Fruit fly (Drosophila melanogaster) whole organism, prepupa: ENCODE data around the gene Ctl1.

ENCODE experiments used
- Blimp-1 ChIP-seq: fragments of 200-800 bp; sonication (Bioruptor generic); optimal IDR thresholded peaks from 3 replicates; lab custom pipeline; 2017; ENCODE audit warnings: missing biosample characterization, missing genetic modification characterization, mild to moderate bottlenecking, moderate library complexity, missing genetic modification reagents
- CG10631 ChIP-seq: fragments of 200-800 bp; sonication (Bioruptor generic); optimal IDR thresholded peaks from 2 replicates; lab custom pipeline; 2016; ENCODE audit warnings: missing biosample characterization, missing genetic modification characterization
- CG10669 ChIP-seq: fragments of 200-800 bp; sonication (Bioruptor generic); optimal IDR thresholded peaks from 3 replicates; lab custom pipeline; 2018; ENCODE audit warnings: missing biosample characterization, mild to moderate bottlenecking, missing genetic modification characterization, moderate library complexity
- CG11294 ChIP-seq: fragments of 200-800 bp; sonication (Bioruptor generic); IDR thresholded peaks from 2 replicates; pipeline ENCODE4 v1.3.6; 2022; ENCODE audit warnings: missing biosample characterization, missing genetic modification characterization
- CG11762 ChIP-seq: fragments of 200-800 bp; sonication (Bioruptor generic); optimal IDR thresholded peaks from 3 replicates; lab custom pipeline; 2016; ENCODE audit warnings: missing biosample characterization, missing genetic modification characterization; ENCODE audit not compliant: insufficient read depth
- CG15336 ChIP-seq: fragments of 200-800 bp; sonication (Bioruptor generic); IDR thresholded peaks from 2 replicates; pipeline ENCODE4 v1.3.6; 2022; ENCODE audit warnings: missing biosample characterization, missing genetic modification characterization
- CG1621 ChIP-seq: fragments of 200-800 bp; sonication (Bioruptor generic); optimal IDR thresholded peaks from 3 replicates; lab custom pipeline; 2018; ENCODE audit warnings: missing biosample characterization, mild to moderate bottlenecking, missing genetic modification characterization
- CG16779 ChIP-seq: fragments of 200-800 bp; sonication (Bioruptor generic); optimal IDR thresholded peaks from 3 replicates; lab custom pipeline; 2017; ENCODE audit warnings: missing biosample characterization, mild to moderate bottlenecking, missing genetic modification characterization
- CG3032 ChIP-seq: fragments of 200-800 bp; optimal IDR thresholded peaks from 2 replicates; lab custom pipeline; 2019; ENCODE audit warnings: missing biosample characterization, mild to moderate bottlenecking, missing genetic modification characterization, moderate library complexity
- CG31627 ChIP-seq: fragments of 200-800 bp; sonication (Bioruptor generic); optimal IDR thresholded peaks from 3 replicates; lab custom pipeline; 2016; ENCODE audit warnings: missing biosample characterization, missing genetic modification characterization
- CG34406 ChIP-seq: fragments of 200-800 bp; sonication (Bioruptor generic); optimal IDR thresholded peaks from 3 replicates; lab custom pipeline; 2016; ENCODE audit warnings: missing biosample characterization, missing genetic modification characterization
- CG3919 ChIP-seq: fragments of 200-800 bp; sonication (Bioruptor generic); optimal IDR thresholded peaks from 3 replicates; lab custom pipeline; 2016; ENCODE audit warnings: missing biosample characterization, missing genetic modification characterization
- CG4318 ChIP-seq: fragments of 200-800 bp; sonication (Bioruptor generic); optimal IDR thresholded peaks from 3 replicates; lab custom pipeline; 2017; ENCODE audit warnings: missing biosample characterization, mild to moderate bottlenecking, missing genetic modification characterization
- CG6276 ChIP-seq: fragments of 200-800 bp; sonication (Bioruptor generic); optimal IDR thresholded peaks from 2 replicates; lab custom pipeline; 2017; ENCODE audit warnings: missing biosample characterization, mild to moderate bottlenecking, missing genetic modification characterization
- CG6808 ChIP-seq: fragments of 200-800 bp; sonication (Bioruptor generic); optimal IDR thresholded peaks from 3 replicates; lab custom pipeline; 2017; ENCODE audit warnings: missing biosample characterization, missing genetic modification characterization, mild to moderate bottlenecking, moderate library complexity, missing genetic modification reagents
- CG6854 ChIP-seq: fragments of 200-800 bp; sonication (Bioruptor generic); optimal IDR thresholded peaks from 2 replicates; lab custom pipeline; 2017; ENCODE audit warnings: missing biosample characterization, mild to moderate bottlenecking, missing genetic modification characterization
- CG7368 ChIP-seq: fragments of 200-800 bp; sonication (Bioruptor generic); optimal IDR thresholded peaks from 3 replicates; lab custom pipeline; 2016; ENCODE audit warnings: missing biosample characterization, missing genetic modification characterization
- CG8119 ChIP-seq: fragments of 200-800 bp; sonication (Bioruptor generic); IDR thresholded peaks from 3 replicates; pipeline ENCODE4 v1.3.6; 2022; ENCODE audit warnings: missing biosample characterization, missing genetic modification characterization
- CG8319 ChIP-seq: fragments of 200-800 bp; sonication (Bioruptor generic); optimal IDR thresholded peaks from 3 replicates; lab custom pipeline; 2016; ENCODE audit warnings: missing biosample characterization, missing genetic modification characterization
- CG8632 ChIP-seq: fragments of 200-800 bp; sonication (Bioruptor generic); optimal IDR thresholded peaks from 3 replicates; lab custom pipeline; 2016; ENCODE audit warnings: missing biosample characterization, missing genetic modification characterization
- CG9139 ChIP-seq: fragments of 200-800 bp; sonication (Bioruptor generic); optimal IDR thresholded peaks from 3 replicates; lab custom pipeline; 2017; ENCODE audit warnings: missing biosample characterization, mild to moderate bottlenecking, missing genetic modification characterization
- Eip75B ChIP-seq: fragments of 200-800 bp; sonication (Bioruptor generic); optimal IDR thresholded peaks from 3 replicates; lab custom pipeline; 2016; ENCODE audit warnings: missing biosample characterization, missing genetic modification characterization
- Eip78C ChIP-seq: fragments of 200-800 bp; sonication (Bioruptor generic); peaks from one replicate; lab custom pipeline; 2016; ENCODE audit warnings: missing biosample characterization, missing genetic modification characterization
- Ets21C ChIP-seq: fragments of 200-800 bp; sonication (Bioruptor generic); optimal IDR thresholded peaks from 3 replicates; lab custom pipeline; 2016; ENCODE audit warnings: missing biosample characterization, missing genetic modification characterization
- Ets96B ChIP-seq: fragments of 200-800 bp; optimal IDR thresholded peaks from 2 replicates; lab custom pipeline; 2019; ENCODE audit warnings: missing biosample characterization, mild to moderate bottlenecking, missing genetic modification characterization, moderate library complexity
- Gug ChIP-seq: fragments of 200-800 bp; sonication (Bioruptor generic); IDR thresholded peaks from 2 replicates; pipeline ENCODE4 v1.3.6; 2022; ENCODE audit warnings: missing biosample characterization, missing genetic modification characterization
- Hr38 ChIP-seq: sonication (Bioruptor generic); optimal IDR thresholded peaks from 2 replicates; lab custom pipeline; 2016; ENCODE audit warnings: missing biosample characterization, missing genetic modification characterization
- Hr39 ChIP-seq: fragments of 200-800 bp; sonication (Bioruptor generic); optimal IDR thresholded peaks from 2 replicates; lab custom pipeline; 2016; ENCODE audit warnings: missing biosample characterization, missing genetic modification characterization
- Hr4 ChIP-seq: fragments of 200-800 bp; sonication (Bioruptor generic); optimal IDR thresholded peaks from 3 replicates; lab custom pipeline; 2016; ENCODE audit warnings: missing biosample characterization, missing genetic modification characterization
- Lpt ChIP-seq: fragments of 200-800 bp; sonication (Bioruptor generic); optimal IDR thresholded peaks from 3 replicates; lab custom pipeline; 2016; ENCODE audit warnings: missing biosample characterization, missing genetic modification characterization
- Met ChIP-seq: fragments of 200-800 bp; sonication (Bioruptor generic); optimal IDR thresholded peaks from 3 replicates; lab custom pipeline; 2016; ENCODE audit warnings: missing biosample characterization, missing genetic modification characterization
- OdsH ChIP-seq: fragments of 200-800 bp; sonication (Bioruptor generic); optimal IDR thresholded peaks from 3 replicates; lab custom pipeline; 2016; ENCODE audit warnings: missing biosample characterization, missing genetic modification characterization
- Sox14 ChIP-seq: fragments of 200-800 bp; sonication (Bioruptor generic); optimal IDR thresholded peaks from 3 replicates; lab custom pipeline; 2016; ENCODE audit warnings: missing biosample characterization, missing genetic modification characterization
- Sox15 ChIP-seq: fragments of 200-800 bp; sonication (Bioruptor generic); optimal IDR thresholded peaks from 3 replicates; lab custom pipeline; 2016; ENCODE audit warnings: missing biosample characterization, missing genetic modification characterization
- achi ChIP-seq: fragments of 200-800 bp; sonication (Bioruptor generic); optimal IDR thresholded peaks from 3 replicates; lab custom pipeline; 2016; ENCODE audit warnings: missing biosample characterization, missing genetic modification characterization
- acj6 ChIP-seq: fragments of 200-800 bp; sonication (Bioruptor generic); optimal IDR thresholded peaks from 3 replicates; lab custom pipeline; 2016; ENCODE audit warnings: missing biosample characterization, missing genetic modification characterization
- cyc ChIP-seq: fragments of 200-800 bp; sonication (Bioruptor generic); optimal IDR thresholded peaks from 3 replicates; lab custom pipeline; 2016; ENCODE audit warnings: missing biosample characterization, missing genetic modification characterization
- dac ChIP-seq: fragments of 200-800 bp; sonication (Bioruptor generic); optimal IDR thresholded peaks from 2 replicates; lab custom pipeline; 2017; ENCODE audit warnings: missing biosample characterization, mild to moderate bottlenecking, missing genetic modification characterization
- dsx ChIP-seq: fragments of 200-800 bp; optimal IDR thresholded peaks from 3 replicates; lab custom pipeline; 2019; ENCODE audit warnings: missing biosample characterization, mild to moderate bottlenecking, missing genetic modification characterization, moderate library complexity; ENCODE audit not compliant: poor library complexity, severe bottlenecking
- esn ChIP-seq: fragments of 200-800 bp; sonication (Bioruptor generic); optimal IDR thresholded peaks from 2 replicates; lab custom pipeline; 2016; ENCODE audit warnings: missing biosample characterization, mild to moderate bottlenecking, missing genetic modification characterization, moderate library complexity
- fkh ChIP-seq: fragments of 200-800 bp; sonication (Bioruptor generic); optimal IDR thresholded peaks from 3 replicates; lab custom pipeline; 2017; ENCODE audit warnings: missing biosample characterization, mild to moderate bottlenecking, missing genetic modification characterization, moderate library complexity
- lz ChIP-seq: fragments of 200-800 bp; sonication (Bioruptor generic); optimal IDR thresholded peaks from 3 replicates; lab custom pipeline; 2016; ENCODE audit warnings: missing biosample characterization, missing genetic modification characterization
- pdm3 ChIP-seq: fragments of 200-800 bp; sonication (Bioruptor generic); optimal IDR thresholded peaks from 3 replicates; lab custom pipeline; 2016; ENCODE audit warnings: missing biosample characterization, missing genetic modification characterization
- salr ChIP-seq, 2 experiments: fragments of 200-800 bp; sonication (Bioruptor generic); optimal IDR thresholded peaks; 3 replicates each; lab custom pipeline; 2016 to 2018; ENCODE audit warnings: missing biosample characterization in 2 of 2, missing genetic modification characterization in 2 of 2, mild to moderate bottlenecking in 1 of 2
- spab ChIP-seq: fragments of 200-800 bp; sonication (Bioruptor generic); optimal IDR thresholded peaks from 2 replicates; lab custom pipeline; 2017; ENCODE audit warnings: missing biosample characterization, mild to moderate bottlenecking, missing genetic modification characterization, missing genetic modification reagents
- ss ChIP-seq, 2 experiments: fragments of 200-800 bp; sonication (Bioruptor generic); optimal IDR thresholded peaks; 2 replicates in 1 of 2; 3 replicates in 1 of 2; lab custom pipeline; 2017 to 2018; ENCODE audit warnings: mild to moderate bottlenecking in 2 of 2, missing biosample characterization in 2 of 2, missing genetic modification characterization in 2 of 2, moderate library complexity in 1 of 2
- svp ChIP-seq: fragments of 200-800 bp; sonication (Bioruptor generic); peaks from one replicate; lab custom pipeline; 2016; ENCODE audit warnings: missing biosample characterization, missing genetic modification characterization
- topi ChIP-seq: fragments of 200-800 bp; sonication (Bioruptor generic); optimal IDR thresholded peaks from 3 replicates; lab custom pipeline; 2016; ENCODE audit warnings: missing biosample characterization, missing genetic modification characterization
- vri ChIP-seq: fragments of 200-800 bp; sonication (Bioruptor generic); optimal IDR thresholded peaks from 3 replicates; lab custom pipeline; 2016; ENCODE audit warnings: missing biosample characterization, mild to moderate bottlenecking, missing genetic modification characterization

Ctl1 gene

dm6 chr3L:4277796-4278195 lies at the start of gene Ctl1:
Gene Ctl1, plus strand, starts transcription at chr3L:4277962.
- no peak for TF ChIP-seq salr (GFP tag; optimal IDR thresholded peaks at IDR 0.05; lab: Kevin White, UChicago)

DNA sequence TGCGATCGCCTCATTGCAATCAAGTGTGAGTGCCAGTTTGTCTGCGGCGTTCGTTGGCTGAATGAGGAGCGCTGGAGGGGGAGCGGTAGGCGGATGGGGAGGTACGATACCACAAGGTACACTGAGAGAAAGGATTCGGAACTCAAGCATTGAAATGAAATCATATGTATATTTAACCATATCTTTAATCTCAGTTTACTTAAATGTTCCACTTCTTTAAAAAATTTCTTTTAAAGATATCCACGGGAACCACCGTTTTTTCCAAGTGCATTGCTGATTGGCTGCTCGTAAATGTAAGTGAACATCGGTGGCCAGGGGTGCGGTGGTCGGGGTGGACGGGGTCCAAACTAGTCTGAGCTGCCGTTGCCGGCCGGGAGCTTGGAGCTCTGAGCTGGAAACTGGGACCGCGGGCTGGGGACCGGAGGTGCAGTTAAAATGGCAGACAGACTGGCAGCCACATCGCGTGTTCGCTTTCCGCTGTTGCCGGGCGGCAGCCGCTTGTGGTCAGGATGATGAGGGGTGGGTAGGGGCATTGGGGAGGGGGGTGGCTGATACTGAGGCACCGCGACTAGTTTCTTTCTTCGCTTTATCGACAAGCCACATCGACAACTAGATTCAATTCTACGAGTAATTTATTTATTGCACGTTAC lies 49.5 kb upstream of the Ctl1 start:
- peak; percentile 95 for TF ChIP-seq CG31627 (GFP tag; lab: Kevin White, UChicago)
- peak; percentile 98 for TF ChIP-seq topi (GFP tag; lab: Kevin White, UChicago)
- peak; percentile 100 for TF ChIP-seq CG8119 (GFP tag; lab: Robert Waterston, UW)
- TF ChIP-seq CG11294 (GFP tag; lab: Robert Waterston, UW) = peak; percentile 98
- peak; percentile 99 for TF ChIP-seq Eip75B (GFP tag; lab: Kevin White, UChicago)
- TF ChIP-seq CG7368 (GFP tag; lab: Kevin White, UChicago) = peak; percentile 98
- peak; percentile 97 for TF ChIP-seq cyc (GFP tag; lab: Kevin White, UChicago)
- TF ChIP-seq CG34406 (GFP tag; lab: Kevin White, UChicago) = peak; percentile 97
- TF ChIP-seq Ets96B (tag; lab: Kevin White, UChicago) = peak; percentile 99
- peak; percentile 61 for TF ChIP-seq fkh (GFP tag; lab: Kevin White, UChicago)
- peak; percentile 98 for TF ChIP-seq esn (GFP tag; lab: Kevin White, UChicago)
- TF ChIP-seq acj6 (GFP tag; lab: Kevin White, UChicago) = peak; percentile 98
- TF ChIP-seq CG9139 = peak; percentile 98
- TF ChIP-seq Sox14 = peak; percentile 99
- peak; percentile 97 for TF ChIP-seq CG11762 (GFP tag; lab: Kevin White, UChicago)
- TF ChIP-seq Hr39 = peak; percentile 97
- peak; percentile 98 to 99 for TF ChIP-seq ss (GFP tag; optimal IDR thresholded peaks at IDR 0.05; lab: Kevin White, UChicago)
- peak; percentile 98 for TF ChIP-seq CG8632 (GFP tag; lab: Kevin White, UChicago)
- peak; percentile 89 for TF ChIP-seq Blimp-1 (GFP tag; lab: Kevin White, UChicago)
- peak; percentile 98 for TF ChIP-seq dsx (GFP tag; lab: Kevin White, UChicago)
- peak; percentile 99 for TF ChIP-seq CG10669 (GFP tag; lab: Kevin White, UChicago)
- peak; percentile 87 for TF ChIP-seq Hr38 (GFP tag; lab: Kevin White, UChicago)
- TF ChIP-seq pdm3 (GFP tag; lab: Kevin White, UChicago) = peak; percentile 98
- peak; percentile 91 for TF ChIP-seq Ets21C (GFP tag; lab: Kevin White, UChicago)
- peak; percentile 99 for TF ChIP-seq Gug (GFP tag; lab: Robert Waterston, UW)
- peak; percentile 99 for TF ChIP-seq CG3919 (GFP tag; lab: Kevin White, UChicago)
- peak; percentile 98 for TF ChIP-seq lz (GFP tag; lab: Kevin White, UChicago)
- TF ChIP-seq CG16779 = peak; percentile 98
- peak; percentile 93 for TF ChIP-seq Sox15
- TF ChIP-seq Eip78C (GFP tag; lab: Kevin White, UChicago) = peak; percentile 100
- TF ChIP-seq CG4318 (GFP tag; lab: Kevin White, UChicago) = peak; percentile 99
- TF ChIP-seq Lpt = peak; percentile 97
- TF ChIP-seq svp = peak; percentile 99
- peak; percentile 96 for TF ChIP-seq CG8319 (GFP tag; lab: Kevin White, UChicago)
- TF ChIP-seq Met (GFP tag; lab: Kevin White, UChicago) = peak; percentile 97
- peak; percentile 99 for TF ChIP-seq CG6276 (GFP tag; lab: Kevin White, UChicago)
- TF ChIP-seq Hr4 (GFP tag; lab: Kevin White, UChicago) = peak; percentile 99
- peak; percentile 99 for TF ChIP-seq CG6808
- peak; percentile 100 for TF ChIP-seq CG15336 (GFP tag; lab: Robert Waterston, UW)
- peak; percentile 98 for TF ChIP-seq OdsH (GFP tag; lab: Kevin White, UChicago)
- TF ChIP-seq vri = peak; percentile 88
- peak; percentile 99 for TF ChIP-seq CG3032 (tag; lab: Kevin White, UChicago)
- TF ChIP-seq achi (GFP tag; lab: Kevin White, UChicago) = peak; percentile 98
- peak; percentile 97 for TF ChIP-seq dac (GFP tag; lab: Kevin White, UChicago)
- TF ChIP-seq spab (GFP tag; lab: Kevin White, UChicago) = peak; percentile 99
- peak; percentile 99 for TF ChIP-seq CG10631 (GFP tag; lab: Kevin White, UChicago)
- TF ChIP-seq CG6854 = peak; percentile 89
- TF ChIP-seq CG1621 (tag; lab: Kevin White, UChicago) = peak; percentile 98
